Worm (Caenorhabditis elegans) whole organism, mixed stage, embryonic: ENCODE measurements around the gene H41C03.2.

Experiments used
- drap-1 ChIP-seq: fragments of 200-800 bp; sonication (Bioruptor generic); optimal IDR thresholded peaks from 3 replicates; lab custom pipeline; 2018; ENCODE audit warnings: mild to moderate bottlenecking, missing genetic modification characterization, missing compliant biosample characterization
- nhr-2 ChIP-seq: fragments of 150-350 bp; optimal IDR thresholded peaks from 2 replicates; lab custom pipeline; 2014; ENCODE audit warnings: missing biosample characterization, missing genetic modification characterization
- nhr-76 ChIP-seq: sonication (generic microtip); optimal IDR thresholded peaks from 2 replicates; lab custom pipeline; 2017; ENCODE audit warnings: missing biosample characterization, missing genetic modification characterization
- unc-39 ChIP-seq: fragments of 150-350 bp; optimal IDR thresholded peaks from 2 replicates; lab custom pipeline; 2014; ENCODE audit warnings: missing biosample characterization, missing genetic modification characterization
- ztf-11 ChIP-seq: fragments of 150-350 bp; optimal IDR thresholded peaks from 2 replicates; lab custom pipeline; 2014; ENCODE audit warnings: missing biosample characterization, missing genetic modification characterization

DNA sequence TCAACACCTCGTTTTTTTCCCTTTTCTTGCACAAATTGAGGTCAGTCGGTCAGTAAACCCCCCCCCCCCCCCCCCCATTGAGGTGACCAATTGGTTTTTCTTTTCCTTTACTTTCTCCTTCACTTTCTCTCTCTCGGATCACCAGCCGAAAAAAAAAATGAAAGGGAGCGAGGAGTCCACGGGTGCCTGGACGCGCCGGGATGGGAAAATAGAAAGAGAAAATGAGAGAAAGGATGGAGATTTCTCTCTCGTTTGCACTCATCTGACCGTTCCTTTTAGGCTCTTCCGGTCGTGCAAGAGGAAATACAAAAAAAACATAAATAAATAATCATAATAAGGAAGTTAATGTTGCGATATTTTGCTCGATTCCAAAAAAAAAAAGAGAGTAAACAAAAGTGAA is 47.2 kb upstream of the H41C03.2 start:
- TF ChIP-seq unc-39 (tag; lab: Kevin White, UChicago) = no peak
- no peak for TF ChIP-seq nhr-76 (tag; lab: Kevin White, UChicago)
- TF ChIP-seq ztf-11 (tag; lab: Kevin White, UChicago) = no peak
- no peak for TF ChIP-seq drap-1 (GFP tag; lab: Kevin White, UChicago)
- no peak for TF ChIP-seq nhr-2 (tag; lab: Kevin White, UChicago)
